Worm (Caenorhabditis elegans): ENCODE measurements around the gene gcy-11.

DNA sequence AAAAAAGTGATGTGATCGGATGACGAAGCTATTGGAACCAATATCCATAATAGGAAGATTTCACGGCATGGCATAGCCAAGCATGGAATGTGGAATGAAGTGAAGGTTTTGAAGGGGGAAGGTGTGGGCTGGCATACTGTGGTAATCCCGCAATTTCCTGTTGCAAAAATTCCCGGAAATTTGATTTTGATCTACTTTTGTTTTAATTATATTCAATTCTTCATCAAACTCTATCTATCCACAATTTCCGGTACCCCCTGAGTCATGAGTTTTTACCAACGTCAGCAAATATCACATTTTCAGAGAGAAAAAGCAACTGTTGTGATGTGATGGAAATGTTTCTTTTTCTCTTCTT lies at the start of gene gcy-11:
- TF ChIP-seq flt-1 (GFP tag; IDR thresholded peaks at IDR 0.05) (no peak), med-1 (GFP tag; optimal IDR thresholded peaks at IDR 0.05; ENCODE audit: insufficient read depth) (no peak), ztf-29 (GFP tag; IDR thresholded peaks at IDR 0.05) (no peak), ztf-23 (GFP tag; IDR thresholded peaks at IDR 0.05) (no peak), klf-2 (GFP tag; conservative IDR thresholded peaks at IDR 0.05) (no peak), tab-1 (GFP tag; IDR thresholded peaks at IDR 0.05) (no peak), ref-1 (GFP tag; conservative IDR thresholded peaks at IDR 0.05) (no peak), cog-1 (tag; optimal IDR thresholded peaks at IDR 0.05) (no peak), T22C8.4 (GFP tag; IDR thresholded peaks at IDR 0.05) (no peak)

Data from whole organism, midembryonic.